Worm (Caenorhabditis elegans) whole organism, L2 larva: Measurements from ENCODE around the gene F08F1.9.
A peak's percentile ranks its signal among the peaks of the same experiment; 100 is the strongest.
"Not testable (repeated sequence)": the region's sequence is repeated elsewhere in the genome, so short reads cannot be mapped to it uniquely, and the experiment has no call there.

Experiments
- F13H6.1 ChIP-seq: sonication (generic microtip); optimal IDR thresholded peaks from 2 replicates; lab custom pipeline; 2016; ENCODE audit warnings: missing genetic modification characterization, missing compliant biosample characterization
- R02D3.7 ChIP-seq: fragments of 150-350 bp; optimal IDR thresholded peaks from 2 replicates; lab custom pipeline; 2014; ENCODE audit warnings: missing biosample characterization, missing genetic modification characterization
- alr-1 ChIP-seq: fragments of 150-350 bp; optimal IDR thresholded peaks from 2 replicates; lab custom pipeline; 2014; ENCODE audit warnings: missing biosample characterization, missing genetic modification characterization
- aly-2 ChIP-seq: fragments of 150-350 bp; optimal IDR thresholded peaks from 2 replicates; lab custom pipeline; 2014; ENCODE audit warnings: missing biosample characterization, missing genetic modification characterization
- ama-1 ChIP-seq: fragments of 150-350 bp; optimal IDR thresholded peaks from 2 replicates; lab custom pipeline; 2018; ENCODE audit warnings: inconsistent platforms
- blmp-1 ChIP-seq: sonication (generic microtip); optimal IDR thresholded peaks from 2 replicates; lab custom pipeline; 2017; ENCODE audit warnings: missing genetic modification characterization, mild to moderate bottlenecking, missing compliant biosample characterization, antibody characterized with exemption, moderate library complexity; ENCODE audit not compliant: insufficient read depth
- ceh-16 ChIP-seq: fragments of 150-350 bp; optimal IDR thresholded peaks from 2 replicates; lab custom pipeline; 2014; ENCODE audit warnings: missing biosample characterization, missing genetic modification characterization
- ceh-82 ChIP-seq: fragments of 150-350 bp; optimal IDR thresholded peaks from 2 replicates; lab custom pipeline; 2014; ENCODE audit warnings: missing biosample characterization, missing genetic modification characterization
- crh-2 ChIP-seq: sonication (generic microtip); optimal IDR thresholded peaks from 2 replicates; lab custom pipeline; 2017; ENCODE audit warnings: missing biosample characterization, missing genetic modification characterization
- dmd-4 ChIP-seq: sonication (generic microtip); optimal IDR thresholded peaks from 2 replicates; lab custom pipeline; 2017; ENCODE audit warnings: missing biosample characterization, missing genetic modification characterization
- egl-27 ChIP-seq: sonication (generic microtip); optimal IDR thresholded peaks from 3 replicates; lab custom pipeline; 2017; ENCODE audit warnings: missing biosample characterization, missing genetic modification reagents, missing genetic modification characterization
- elt-1 ChIP-seq: fragments of 150-350 bp; optimal IDR thresholded peaks from 2 replicates; lab custom pipeline; 2014; ENCODE audit warnings: missing biosample characterization, missing genetic modification characterization
- elt-3 ChIP-seq: sonication (generic microtip); optimal IDR thresholded peaks from 2 replicates; lab custom pipeline; 2017; ENCODE audit warnings: missing biosample characterization, missing genetic modification characterization
- gmeb-1 ChIP-seq: fragments of 150-350 bp; optimal IDR thresholded peaks from 2 replicates; lab custom pipeline; 2014; ENCODE audit warnings: missing biosample characterization, missing genetic modification characterization
- lin-11 ChIP-seq: fragments of 150-350 bp; sonication (generic microtip); optimal IDR thresholded peaks from 2 replicates; lab custom pipeline; 2014; ENCODE audit warnings: missing biosample characterization, missing genetic modification characterization, inconsistent platforms, mixed read lengths
- lin-13 ChIP-seq: fragments of 150-350 bp; optimal IDR thresholded peaks from 2 replicates; lab custom pipeline; 2014; ENCODE audit warnings: missing biosample characterization, missing genetic modification reagents, missing genetic modification characterization
- mab-5 ChIP-seq: fragments of 150-350 bp; optimal IDR thresholded peaks from 2 replicates; lab custom pipeline; 2014; ENCODE audit warnings: missing biosample characterization, missing genetic modification characterization
- mdl-1 ChIP-seq, 2 experiments: fragments of 150-350 bp in 1 of 2; sonication (generic microtip) in 1 of 2; optimal IDR thresholded peaks; 2 replicates each; lab custom pipeline; 2017; ENCODE audit warnings: missing biosample characterization in 2 of 2, missing genetic modification characterization in 2 of 2
- nhr-10 ChIP-seq: sonication (generic microtip); optimal IDR thresholded peaks from 2 replicates; lab custom pipeline; 2017; ENCODE audit warnings: missing biosample characterization, missing genetic modification characterization
- nhr-11 ChIP-seq: fragments of 150-350 bp; optimal IDR thresholded peaks from 2 replicates; lab custom pipeline; 2014; ENCODE audit warnings: missing biosample characterization, missing genetic modification characterization
- nhr-129 ChIP-seq: fragments of 150-350 bp; optimal IDR thresholded peaks from 2 replicates; lab custom pipeline; 2014; ENCODE audit warnings: missing biosample characterization, missing genetic modification characterization
- nhr-21 ChIP-seq: fragments of 150-350 bp; optimal IDR thresholded peaks from 2 replicates; lab custom pipeline; 2014; ENCODE audit warnings: missing biosample characterization, missing genetic modification characterization
- nhr-23 ChIP-seq: fragments of 150-350 bp; optimal IDR thresholded peaks from 2 replicates; lab custom pipeline; 2014; ENCODE audit warnings: missing biosample characterization, missing genetic modification reagents, missing genetic modification characterization
- nhr-25 ChIP-seq: fragments of 150-350 bp; sonication (generic microtip); optimal IDR thresholded peaks from 3 replicates; lab custom pipeline; 2014; ENCODE audit warnings: missing biosample characterization, missing genetic modification characterization
- sma-3 ChIP-seq: sonication (generic microtip); optimal IDR thresholded peaks from 2 replicates; lab custom pipeline; 2016; ENCODE audit warnings: missing genetic modification reagents, missing genetic modification characterization, missing compliant biosample characterization
- sma-9 ChIP-seq, 2 experiments: fragments of 150-350 bp in 1 of 2; sonication (generic microtip) in 1 of 2; optimal IDR thresholded peaks; 2 replicates each; lab custom pipeline; 2014 to 2016; ENCODE audit warnings: missing genetic modification characterization in 2 of 2, mild to moderate bottlenecking in 1 of 2, missing biosample characterization in 1 of 2, missing compliant biosample characterization in 1 of 2, missing genetic modification reagents in 1 of 2, moderate library complexity in 1 of 2
- snpc-4 ChIP-seq: fragments of 150-350 bp; optimal IDR thresholded peaks from 2 replicates; lab custom pipeline; 2014; ENCODE audit warnings: missing biosample characterization, missing genetic modification characterization
- unc-39 ChIP-seq: fragments of 150-350 bp; optimal IDR thresholded peaks from 2 replicates; lab custom pipeline; 2014; ENCODE audit warnings: missing biosample characterization, missing genetic modification characterization
- unc-55 ChIP-seq: fragments of 150-350 bp; sonication (generic microtip); optimal IDR thresholded peaks from 3 replicates; lab custom pipeline; 2014; ENCODE audit warnings: missing biosample characterization, missing genetic modification reagents, missing genetic modification characterization
- unc-62 ChIP-seq: fragments of 150-350 bp; optimal IDR thresholded peaks from 2 replicates; lab custom pipeline; 2014; ENCODE audit warnings: missing biosample characterization, missing genetic modification reagents, missing genetic modification characterization
- ztf-1 ChIP-seq: fragments of 200-800 bp; sonication (Bioruptor generic); conservative IDR thresholded peaks from 2 replicates; pipeline ENCODE4 v1.3.6; 2022; ENCODE audit warnings: missing genetic modification characterization, missing compliant biosample characterization

The F08F1.9 gene

ce11 chrX:8410754-8411153 is at the start of gene F08F1.9:
F08F1.9 (minus strand) TSS chrX:8410854.
- not testable (repeated sequence) for TF ChIP-seq nhr-129, crh-2, ceh-82 (tag; lab: Kevin White, UChicago)

ce11 chrX:8459789-8460188 is 49.1 kb upstream of the F08F1.9 start:
- TF ChIP-seq ztf-1 (no peak), elt-3 (tag; lab: Kevin White, UChicago) (no peak), sma-9 (GFP tag; optimal IDR thresholded peaks at IDR 0.05; lab: Kevin White, UChicago) (no peak), sma-9 (tag; optimal IDR thresholded peaks at IDR 0.05; lab: Kevin White, UChicago) (no peak), blmp-1 (tag; lab: Kevin White, UChicago) (no peak), R02D3.7 (no peak), mab-5 (tag; lab: Kevin White, UChicago) (no peak), nhr-10 (no peak), snpc-4 (tag; lab: Kevin White, UChicago) (no peak), crh-2 (tag; lab: Kevin White, UChicago) (no peak), lin-11 (tag; lab: Kevin White, UChicago) (no peak), unc-62 (GFP tag; lab: Kevin White, UChicago) (no peak), unc-55 (GFP tag; lab: Kevin White, UChicago) (no peak), egl-27 (no peak), nhr-25 (tag; lab: Kevin White, UChicago) (no peak), nhr-11 (tag; lab: Kevin White, UChicago) (no peak), alr-1 (tag; lab: Kevin White, UChicago) (no peak), lin-13 (GFP tag; lab: Kevin White, UChicago) (no peak), nhr-23 (tag; lab: Kevin White, UChicago) (no peak), ceh-82 (tag; lab: Kevin White, UChicago) (no peak), ama-1 (no peak)
- TF ChIP-seq, all 48 proteins: peak for 0

- TF ChIP-seq ztf-1, result no peak
- no peak for TF ChIP-seq nhr-21 (tag; lab: Kevin White, UChicago)
- TF ChIP-seq elt-1 (tag; lab: Kevin White, UChicago), result no peak
- TF ChIP-seq F13H6.1 (tag; lab: Kevin White, UChicago), result no peak
- TF ChIP-seq nhr-25 (tag; lab: Kevin White, UChicago), result no peak
- TF ChIP-seq blmp-1 (tag; lab: Kevin White, UChicago), result no peak
- TF ChIP-seq nhr-10, result no peak
- no peak for TF ChIP-seq mdl-1 (tag; optimal IDR thresholded peaks at IDR 0.05; lab: Kevin White, UChicago)
- no peak for TF ChIP-seq nhr-23 (tag; lab: Kevin White, UChicago)
- no peak for TF ChIP-seq ceh-16
- no peak for TF ChIP-seq sma-3
- TF ChIP-seq nhr-11 (tag; lab: Kevin White, UChicago), result no peak
Observed at ce11 chrX:8457314-8457713, 46.7 kb upstream of the F08F1.9 start, which contains the start of gene F16F9.3. F16F9.3 (plus strand) TSS chrX:8457614.

- TF ChIP-seq gmeb-1 (tag; lab: Kevin White, UChicago), result no peak
- TF ChIP-seq blmp-1 (tag; lab: Kevin White, UChicago), result peak; percentile 20
- no peak for TF ChIP-seq nhr-23 (tag; lab: Kevin White, UChicago)
- no peak for TF ChIP-seq dmd-4 (tag; lab: Kevin White, UChicago)
- peak; percentile 38 for TF ChIP-seq sma-3
- TF ChIP-seq nhr-21 (tag; lab: Kevin White, UChicago), result peak; percentile 36
Observed at ce11 chrX:8455590-8456166, 45.0 kb upstream of the F08F1.9 start, which contains the start of gene dpy-6. dpy-6 (minus strand) TSS chrX:8455640.

ce11 chrX:8446108-8446507 is 35.5 kb upstream of the F08F1.9 start, which contains the start of gene F16F9.1:
F16F9.1 (plus strand) TSS chrX:8446408.
- no peak for TF ChIP-seq nhr-25 (tag; lab: Kevin White, UChicago)

ce11 chrX:8444922-8445321 is 34.3 kb upstream of the F08F1.9 start:
- TF ChIP-seq alr-1 (tag; lab: Kevin White, UChicago), result no peak
- TF ChIP-seq egl-27, result no peak
- no peak for TF ChIP-seq unc-39 (tag; lab: Kevin White, UChicago)
- TF ChIP-seq aly-2, result no peak
